Fruit fly (Drosophila melanogaster) whole organism, wandering third instar larva: ENCODE data around the gene ckd.

Source experiments
- Abd-B ChIP-seq: fragments of >200 bp; optimal IDR thresholded peaks from 2 replicates; lab custom pipeline; 2017; ENCODE audit warnings: missing biosample characterization, missing genetic modification characterization
- CG32264 ChIP-seq: fragments of 200-800 bp; sonication (Bioruptor generic); optimal IDR thresholded peaks from 2 replicates; lab custom pipeline; 2016; ENCODE audit warnings: missing biosample characterization, missing genetic modification characterization
- CrebA ChIP-seq: fragments of 200-800 bp; sonication (Bioruptor generic); optimal IDR thresholded peaks from 2 replicates; lab custom pipeline; 2016; ENCODE audit warnings: missing biosample characterization, mild to moderate bottlenecking, missing genetic modification characterization, borderline replicate concordance
- Dfd ChIP-seq: fragments of >200 bp; optimal IDR thresholded peaks from 2 replicates; lab custom pipeline; 2017; ENCODE audit warnings: missing biosample characterization, missing genetic modification characterization
- Dif ChIP-seq: fragments of 200-275, 200-300 bp; sonication (Bioruptor generic); optimal IDR thresholded peaks from 2 replicates; lab custom pipeline; 2018; ENCODE audit warnings: missing biosample characterization, missing genetic modification characterization; ENCODE audit not compliant: partially characterized antibody
- HLH106 ChIP-seq: fragments of 200-800 bp; optimal IDR thresholded peaks from 3 replicates; lab custom pipeline; 2019; ENCODE audit warnings: missing biosample characterization, mild to moderate bottlenecking, missing genetic modification characterization, moderate library complexity
- Hnf4 ChIP-seq: fragments of 200-800 bp; sonication (Bioruptor generic); optimal IDR thresholded peaks from 2 replicates; lab custom pipeline; 2016; ENCODE audit warnings: missing biosample characterization, mild to moderate bottlenecking, missing genetic modification characterization
- Hr78 ChIP-seq: fragments of >200 bp; optimal IDR thresholded peaks from 2 replicates; lab custom pipeline; 2017; ENCODE audit warnings: missing biosample characterization, missing genetic modification characterization
- Hr83 ChIP-seq: fragments of 200-300 bp; sonication (Bioruptor generic); optimal IDR thresholded peaks from 2 replicates; lab custom pipeline; 2016; ENCODE audit warnings: missing biosample characterization, mild to moderate bottlenecking, missing genetic modification characterization, moderate library complexity; ENCODE audit not compliant: poor library complexity, severe bottlenecking
- Jra ChIP-seq: sonication (Bioruptor generic); optimal IDR thresholded peaks from 2 replicates; lab custom pipeline; 2016; ENCODE audit warnings: missing biosample characterization, missing genetic modification characterization
- Myc ChIP-seq: fragments of >200 bp; optimal IDR thresholded peaks from 2 replicates; lab custom pipeline; 2017
- N ChIP-seq: fragments of >200 bp; optimal IDR thresholded peaks from 2 replicates; lab custom pipeline; 2018; ENCODE audit warnings: missing biosample characterization, missing external identifiers, missing genetic modification characterization
- Rel ChIP-seq, 2 experiments: fragments of 200-800 bp; sonication (Bioruptor generic) in 1 of 2; optimal IDR thresholded peaks; 2 replicates in 1 of 2; 3 replicates in 1 of 2; lab custom pipeline; 2016 to 2019; ENCODE audit warnings: mild to moderate bottlenecking in 2 of 2, missing biosample characterization in 2 of 2, missing genetic modification characterization in 2 of 2, moderate library complexity in 1 of 2
- Sp1 ChIP-seq: fragments of 200-800 bp; sonication (Bioruptor generic); optimal IDR thresholded peaks from 3 replicates; lab custom pipeline; 2019; ENCODE audit warnings: missing biosample characterization, mild to moderate bottlenecking, missing genetic modification characterization, moderate library complexity
- Vsx2 ChIP-seq: fragments of 200-300, 225-300 bp; sonication (Bioruptor generic); optimal IDR thresholded peaks from 2 replicates; lab custom pipeline; 2018; ENCODE audit warnings: missing biosample characterization, missing genetic modification characterization; ENCODE audit not compliant: partially characterized antibody
- br ChIP-seq: fragments of 200-800 bp; sonication (Bioruptor generic); optimal IDR thresholded peaks from 2 replicates; lab custom pipeline; 2016; ENCODE audit warnings: missing biosample characterization, missing genetic modification characterization
- brk ChIP-seq: fragments of 200-800 bp; sonication (Bioruptor generic); optimal IDR thresholded peaks from 2 replicates; lab custom pipeline; 2016; ENCODE audit warnings: missing biosample characterization, mild to moderate bottlenecking, missing genetic modification characterization
- dl ChIP-seq, 2 experiments: fragments of 175-275, 200-275 bp in 1 of 2; fragments of 200-275 bp in 1 of 2; sonication (Bioruptor generic); optimal IDR thresholded peaks; lab custom pipeline; 2018; ENCODE audit warnings: mild to moderate bottlenecking in 2 of 2, missing biosample characterization in 2 of 2, missing genetic modification characterization in 2 of 2, moderate library complexity in 2 of 2; ENCODE audit not compliant: partially characterized antibody in 2 of 2, insufficient read depth in 1 of 2
- dmrt93B ChIP-seq: fragments of 200-800 bp; sonication (Bioruptor generic); optimal IDR thresholded peaks from 2 replicates; lab custom pipeline; 2018; ENCODE audit warnings: missing biosample characterization, mild to moderate bottlenecking, missing genetic modification characterization
- dsf ChIP-seq: sonication (Bioruptor generic); optimal IDR thresholded peaks from 2 replicates; lab custom pipeline; 2016; ENCODE audit warnings: missing biosample characterization, missing genetic modification characterization, borderline replicate concordance
- ey ChIP-seq: fragments of 200-800 bp; sonication (Bioruptor generic); optimal IDR thresholded peaks from 2 replicates; lab custom pipeline; 2016; ENCODE audit warnings: missing biosample characterization, missing genetic modification characterization
- foxo ChIP-seq, 2 experiments: fragments of 200-800 bp; sonication (Bioruptor generic); optimal IDR thresholded peaks; 2 replicates in 1 of 2; 3 replicates in 1 of 2; lab custom pipeline; 2016 to 2017; ENCODE audit warnings: missing biosample characterization in 2 of 2, missing genetic modification characterization in 2 of 2
- fru ChIP-seq: fragments of 200-800 bp; sonication (Bioruptor generic); optimal IDR thresholded peaks from 3 replicates; lab custom pipeline; 2016; ENCODE audit warnings: missing biosample characterization, mild to moderate bottlenecking, missing genetic modification characterization
- h ChIP-seq: fragments of 200-800 bp; sonication (Bioruptor generic); optimal IDR thresholded peaks from 3 replicates; lab custom pipeline; 2016; ENCODE audit warnings: missing biosample characterization, mild to moderate bottlenecking, missing genetic modification characterization
- jim ChIP-seq: fragments of 175-275, 200-325 bp; sonication (Bioruptor generic); optimal IDR thresholded peaks from 2 replicates; lab custom pipeline; 2016; ENCODE audit warnings: missing biosample characterization, mild to moderate bottlenecking, missing genetic modification characterization
- lola ChIP-seq: fragments of >200 bp; optimal IDR thresholded peaks from 2 replicates; lab custom pipeline; 2017; ENCODE audit warnings: missing biosample characterization, missing genetic modification characterization
- pan ChIP-seq: fragments of >200 bp; optimal IDR thresholded peaks from 2 replicates; lab custom pipeline; 2017
- psq ChIP-seq: fragments of 200-800 bp; sonication (Bioruptor generic); optimal IDR thresholded peaks from 3 replicates; lab custom pipeline; 2017; ENCODE audit warnings: missing biosample characterization, mild to moderate bottlenecking, missing genetic modification characterization, moderate library complexity
- rgr ChIP-seq: fragments of 200-800 bp; sonication (Bioruptor generic); optimal IDR thresholded peaks from 3 replicates; lab custom pipeline; 2016; ENCODE audit warnings: missing biosample characterization, mild to moderate bottlenecking, missing genetic modification characterization
- tai ChIP-seq: sonication (Bioruptor generic); optimal IDR thresholded peaks from 2 replicates; lab custom pipeline; 2016; ENCODE audit warnings: missing biosample characterization, missing genetic modification characterization
- usp ChIP-seq: fragments of >200 bp; optimal IDR thresholded peaks from 2 replicates; lab custom pipeline; 2017; ENCODE audit warnings: missing biosample characterization, missing genetic modification characterization
- woc ChIP-seq: sonication (Bioruptor generic); optimal IDR thresholded peaks from 2 replicates; lab custom pipeline; 2016; ENCODE audit warnings: missing biosample characterization, mild to moderate bottlenecking, missing genetic modification characterization

ckd gene

dm6 chr3L:3276930-3277329 lies 19.3 kb downstream of the ckd start:
- TF ChIP-seq fru (GFP tag; lab: Kevin White, UChicago) (no peak), Myc (lab: Kevin White, UChicago) (peak; percentile 45), Vsx2 (GFP tag; lab: Kevin White, UChicago) (peak; percentile 73), N (GFP tag; lab: Kevin White, UChicago) (peak; percentile 29)

- no peak for TF ChIP-seq Sp1 (GFP tag; lab: Kevin White, UChicago)
- TF ChIP-seq usp (GFP tag; lab: Kevin White, UChicago): no peak
- no peak for TF ChIP-seq CrebA (GFP tag; lab: Kevin White, UChicago)
- TF ChIP-seq Myc (lab: Kevin White, UChicago): no peak
- no peak for TF ChIP-seq lola (GFP tag; lab: Kevin White, UChicago)
- no peak for TF ChIP-seq tai (GFP tag; lab: Kevin White, UChicago)
- no peak for TF ChIP-seq Rel (GFP tag; optimal IDR thresholded peaks at IDR 0.05; lab: Kevin White, UChicago)
- TF ChIP-seq Rel (tag; optimal IDR thresholded peaks at IDR 0.05; lab: Kevin White, UChicago): no peak
- TF ChIP-seq Hnf4 (GFP tag; lab: Kevin White, UChicago): no peak
- no peak for TF ChIP-seq h (GFP tag; lab: Kevin White, UChicago)
- TF ChIP-seq dmrt93B (GFP tag; lab: Kevin White, UChicago): no peak
- TF ChIP-seq ey (GFP tag; lab: Kevin White, UChicago): no peak
These were observed 22.3 kb downstream of the ckd start, which contains the start of gene CG12017 for dm6 chr3L:3279930-3280329. CG12017 (plus strand) TSS chr3L:3280239.

dm6 chr3L:3283264-3283663 lies 25.6 kb downstream of the ckd start:
- TF ChIP-seq CrebA (GFP tag; lab: Kevin White, UChicago): no peak
- TF ChIP-seq ey (GFP tag; lab: Kevin White, UChicago): no peak
- TF ChIP-seq dl (GFP tag; optimal IDR thresholded peaks at IDR 0.05; lab: Kevin White, UChicago; ENCODE audit: insufficient read depth in 1 of 2, partially characterized antibody in 2 of 2): no peak
- TF ChIP-seq tai (GFP tag; lab: Kevin White, UChicago): no peak
- no peak for TF ChIP-seq lola (GFP tag; lab: Kevin White, UChicago)
- TF ChIP-seq brk (GFP tag; lab: Kevin White, UChicago): no peak
- TF ChIP-seq fru (GFP tag; lab: Kevin White, UChicago): no peak
- TF ChIP-seq Abd-B (GFP tag; lab: Kevin White, UChicago): no peak
- no peak for TF ChIP-seq Dfd
- TF ChIP-seq br (GFP tag; lab: Kevin White, UChicago): no peak
- no peak for TF ChIP-seq Jra (GFP tag; lab: Kevin White, UChicago)

dm6 chr3L:3284900-3285299 lies 27.2 kb downstream of the ckd start:
- TF ChIP-seq CG32264 (GFP tag; lab: Kevin White, UChicago) (no peak), psq (GFP tag; lab: Kevin White, UChicago) (no peak), Abd-B (GFP tag; lab: Kevin White, UChicago) (no peak), usp (GFP tag; lab: Kevin White, UChicago) (no peak), Dfd (no peak), rgr (GFP tag; lab: Kevin White, UChicago) (no peak), Rel (GFP tag; optimal IDR thresholded peaks at IDR 0.05; lab: Kevin White, UChicago) (no peak), Rel (tag; optimal IDR thresholded peaks at IDR 0.05; lab: Kevin White, UChicago) (no peak), brk (GFP tag; lab: Kevin White, UChicago) (no peak), Hr78 (GFP tag; lab: Kevin White, UChicago) (no peak), Dif (GFP tag; lab: Kevin White, UChicago) (no peak), dsf (GFP tag; lab: Kevin White, UChicago) (no peak), woc (GFP tag; lab: Kevin White, UChicago) (no peak), N (GFP tag; lab: Kevin White, UChicago) (no peak), dl (GFP tag; optimal IDR thresholded peaks at IDR 0.05; lab: Kevin White, UChicago; ENCODE audit: insufficient read depth in 1 of 2, partially characterized antibody in 2 of 2) (no peak)

- TF ChIP-seq fru (GFP tag; lab: Kevin White, UChicago): no peak
- TF ChIP-seq Hr83 (GFP tag; lab: Kevin White, UChicago): no peak
- TF ChIP-seq woc (GFP tag; lab: Kevin White, UChicago): no peak
- TF ChIP-seq dsf (GFP tag; lab: Kevin White, UChicago): no peak
- TF ChIP-seq Hr78 (GFP tag; lab: Kevin White, UChicago): no peak
- TF ChIP-seq tai (GFP tag; lab: Kevin White, UChicago): no peak
- no peak for TF ChIP-seq rgr (GFP tag; lab: Kevin White, UChicago)
- no peak for TF ChIP-seq psq (GFP tag; lab: Kevin White, UChicago)
- TF ChIP-seq Sp1 (GFP tag; lab: Kevin White, UChicago): no peak
- TF ChIP-seq Myc (lab: Kevin White, UChicago): peak; percentile 8
- peak in 1 of 2 experiments; percentile 4 for TF ChIP-seq foxo (GFP tag; optimal IDR thresholded peaks at IDR 0.05; lab: Kevin White, UChicago)
- no peak for TF ChIP-seq Jra (GFP tag; lab: Kevin White, UChicago)
- no peak for TF ChIP-seq Rel (GFP tag; optimal IDR thresholded peaks at IDR 0.05; lab: Kevin White, UChicago)
- no peak for TF ChIP-seq Rel (tag; optimal IDR thresholded peaks at IDR 0.05; lab: Kevin White, UChicago)
- no peak for TF ChIP-seq pan
- TF ChIP-seq CG32264 (GFP tag; lab: Kevin White, UChicago): no peak
- no peak for TF ChIP-seq ey (GFP tag; lab: Kevin White, UChicago)
- no peak for TF ChIP-seq br (GFP tag; lab: Kevin White, UChicago)
- TF ChIP-seq jim (GFP tag; lab: Kevin White, UChicago): no peak
- TF ChIP-seq Dfd: no peak
- TF ChIP-seq lola (GFP tag; lab: Kevin White, UChicago): no peak
- peak; percentile 9 for TF ChIP-seq HLH106 (tag; lab: Kevin White, UChicago)
- no peak for TF ChIP-seq h (GFP tag; lab: Kevin White, UChicago)
These were observed 30.7 kb downstream of the ckd start for dm6 chr3L:3288414-3288813.
